Worm (Caenorhabditis elegans) whole organism, L3 larva: ENCODE results near the gene sphk-1.

Experiments
- R02D3.7 ChIP-seq: fragments of 150-350 bp; optimal IDR thresholded peaks from 2 replicates; lab custom pipeline; 2014; ENCODE audit warnings: missing biosample characterization, missing genetic modification characterization
- aly-2 ChIP-seq: fragments of 150-350 bp; optimal IDR thresholded peaks from 2 replicates; lab custom pipeline; 2014; ENCODE audit warnings: missing biosample characterization, missing genetic modification characterization
- ama-1 ChIP-seq: fragments of 150-350 bp; optimal IDR thresholded peaks from 2 replicates; lab custom pipeline; 2018
- ceh-16 ChIP-seq: sonication (generic microtip); optimal IDR thresholded peaks from 2 replicates; lab custom pipeline; 2017; ENCODE audit warnings: missing biosample characterization, missing genetic modification characterization
- ceh-28 ChIP-seq: fragments of 150-350 bp; optimal IDR thresholded peaks from 2 replicates; lab custom pipeline; 2014; ENCODE audit warnings: missing biosample characterization, missing genetic modification reagents, missing genetic modification characterization
- ceh-9 ChIP-seq: sonication (generic microtip); optimal IDR thresholded peaks from 2 replicates; lab custom pipeline; 2018; ENCODE audit warnings: missing biosample characterization, missing genetic modification characterization
- egl-27 ChIP-seq: sonication (generic microtip); optimal IDR thresholded peaks from 4 replicates; lab custom pipeline; 2017; ENCODE audit warnings: missing biosample characterization, missing genetic modification reagents, missing genetic modification characterization
- egl-5 ChIP-seq: fragments of 150-350 bp; optimal IDR thresholded peaks from 2 replicates; lab custom pipeline; 2017; ENCODE audit warnings: missing biosample characterization, missing genetic modification reagents, missing genetic modification characterization, inconsistent platforms
- elt-1 ChIP-seq: fragments of 150-350 bp; optimal IDR thresholded peaks from 2 replicates; lab custom pipeline; 2014; ENCODE audit warnings: missing biosample characterization, missing genetic modification characterization
- elt-2 ChIP-seq: sonication (generic microtip); optimal IDR thresholded peaks from 2 replicates; lab custom pipeline; 2016; ENCODE audit warnings: missing genetic modification reagents, mild to moderate bottlenecking, missing genetic modification characterization, missing compliant biosample characterization
- elt-3 ChIP-seq, 3 experiments: fragments of 150-350 bp in 1 of 3; sonication (generic microtip) in 2 of 3; optimal IDR thresholded peaks; 2 replicates in 2 of 3; 4 replicates in 1 of 3; lab custom pipeline; 2014 to 2017; ENCODE audit warnings: missing biosample characterization in 3 of 3, missing genetic modification characterization in 3 of 3
- fkh-2 ChIP-seq: fragments of 150-350 bp; optimal IDR thresholded peaks from 2 replicates; lab custom pipeline; 2014; ENCODE audit warnings: missing biosample characterization, missing genetic modification reagents, missing genetic modification characterization
- fos-1 ChIP-seq: fragments of 150-350 bp; optimal IDR thresholded peaks from 2 replicates; lab custom pipeline; 2014; ENCODE audit warnings: missing biosample characterization, missing genetic modification characterization
- hmg-11 ChIP-seq: sonication (generic microtip); optimal IDR thresholded peaks from 2 replicates; lab custom pipeline; 2016; ENCODE audit warnings: missing genetic modification characterization, missing compliant biosample characterization
- jun-1 ChIP-seq: fragments of 150-350 bp; optimal IDR thresholded peaks from 2 replicates; lab custom pipeline; 2014; ENCODE audit warnings: missing biosample characterization, missing genetic modification reagents, missing genetic modification characterization
- lin-15B ChIP-seq: fragments of 150-350 bp; optimal IDR thresholded peaks from 2 replicates; lab custom pipeline; 2014; ENCODE audit warnings: missing biosample characterization, missing genetic modification characterization
- lin-39 ChIP-seq: fragments of 150-350 bp; optimal IDR thresholded peaks from 2 replicates; lab custom pipeline; 2018; ENCODE audit warnings: missing biosample characterization, missing genetic modification reagents, missing genetic modification characterization
- lsy-12 ChIP-seq: sonication (generic microtip); optimal IDR thresholded peaks from 2 replicates; lab custom pipeline; 2016; ENCODE audit warnings: mild to moderate bottlenecking, missing genetic modification characterization, missing compliant biosample characterization
- mdl-1 ChIP-seq: fragments of 150-350 bp; optimal IDR thresholded peaks from 2 replicates; lab custom pipeline; 2014; ENCODE audit warnings: missing biosample characterization, missing genetic modification characterization
- mml-1 ChIP-seq: fragments of 150-350 bp; sonication (generic microtip); optimal IDR thresholded peaks from 3 replicates; lab custom pipeline; 2014; ENCODE audit warnings: missing biosample characterization, missing genetic modification characterization
- nfya-1 ChIP-seq: sonication (generic microtip); optimal IDR thresholded peaks from 2 replicates; lab custom pipeline; 2017; ENCODE audit warnings: missing genetic modification characterization, mild to moderate bottlenecking, missing compliant biosample characterization, antibody characterized with exemption, moderate library complexity; ENCODE audit not compliant: insufficient read depth
- nhr-11 ChIP-seq: fragments of 150-350 bp; optimal IDR thresholded peaks from 2 replicates; lab custom pipeline; 2014; ENCODE audit warnings: missing biosample characterization, missing genetic modification characterization
- nhr-12 ChIP-seq: fragments of 150-350 bp; optimal IDR thresholded peaks from 2 replicates; lab custom pipeline; 2014; ENCODE audit warnings: missing biosample characterization, missing genetic modification characterization
- nhr-23 ChIP-seq: fragments of 150-350 bp; optimal IDR thresholded peaks from 2 replicates; lab custom pipeline; 2014; ENCODE audit warnings: missing biosample characterization, missing genetic modification reagents, missing genetic modification characterization
- nhr-237 ChIP-seq: fragments of 150-350 bp; optimal IDR thresholded peaks from 2 replicates; lab custom pipeline; 2014; ENCODE audit warnings: missing biosample characterization, missing genetic modification characterization
- nhr-25 ChIP-seq: sonication (generic microtip); optimal IDR thresholded peaks from 2 replicates; lab custom pipeline; 2017; ENCODE audit warnings: missing biosample characterization, missing genetic modification characterization
- nhr-28 ChIP-seq: fragments of 150-350 bp; optimal IDR thresholded peaks from 2 replicates; lab custom pipeline; 2014; ENCODE audit warnings: missing biosample characterization, missing genetic modification characterization
- nhr-43 ChIP-seq: sonication (generic microtip); optimal IDR thresholded peaks from 2 replicates; lab custom pipeline; 2016; ENCODE audit warnings: mild to moderate bottlenecking, missing genetic modification characterization, missing compliant biosample characterization; ENCODE audit not compliant: poor library complexity, severe bottlenecking
- nhr-67 ChIP-seq: fragments of 150-350 bp; optimal IDR thresholded peaks from 2 replicates; lab custom pipeline; 2014; ENCODE audit warnings: missing biosample characterization, missing genetic modification characterization
- nhr-76 ChIP-seq: fragments of 150-350 bp; sonication (generic microtip); optimal IDR thresholded peaks from 5 replicates; lab custom pipeline; 2014; ENCODE audit warnings: missing biosample characterization, missing genetic modification characterization
- nhr-77 ChIP-seq: fragments of 150-350 bp; optimal IDR thresholded peaks from 2 replicates; lab custom pipeline; 2014; ENCODE audit warnings: missing biosample characterization, missing genetic modification characterization
- pha-4 ChIP-seq: fragments of 150-350 bp; optimal IDR thresholded peaks from 2 replicates; lab custom pipeline; 2014; ENCODE audit warnings: missing biosample characterization, missing genetic modification reagents, missing genetic modification characterization
- pqm-1 ChIP-seq: fragments of 150-350 bp; optimal IDR thresholded peaks from 2 replicates; lab custom pipeline; 2017; ENCODE audit warnings: missing biosample characterization, missing genetic modification characterization, inconsistent platforms
- sea-2 ChIP-seq: fragments of 150-350 bp; sonication (generic microtip); optimal IDR thresholded peaks from 4 replicates; lab custom pipeline; 2014; ENCODE audit warnings: missing biosample characterization, missing genetic modification reagents, missing genetic modification characterization
- skn-1 ChIP-seq: fragments of 150-350 bp; optimal IDR thresholded peaks from 2 replicates; lab custom pipeline; 2014; ENCODE audit warnings: missing biosample characterization, missing genetic modification characterization
- snpc-4 ChIP-seq: fragments of 150-350 bp; optimal IDR thresholded peaks from 2 replicates; lab custom pipeline; 2014; ENCODE audit warnings: missing biosample characterization, missing genetic modification characterization
- tbx-2 ChIP-seq: sonication (generic microtip); optimal IDR thresholded peaks from 2 replicates; lab custom pipeline; 2016; ENCODE audit warnings: mild to moderate bottlenecking, missing genetic modification characterization, missing compliant biosample characterization
- unc-39 ChIP-seq: sonication (generic microtip); optimal IDR thresholded peaks from 4 replicates; lab custom pipeline; 2017; ENCODE audit warnings: missing biosample characterization, missing genetic modification characterization
- unc-62 ChIP-seq: fragments of 150-350 bp; sonication (generic microtip); optimal IDR thresholded peaks from 4 replicates; lab custom pipeline; 2014; ENCODE audit warnings: missing biosample characterization, missing genetic modification reagents, missing genetic modification characterization
- zag-1 ChIP-seq: fragments of 150-350 bp; optimal IDR thresholded peaks from 2 replicates; lab custom pipeline; 2014; ENCODE audit warnings: missing biosample characterization, missing genetic modification characterization
- ztf-11 ChIP-seq: fragments of 150-350 bp; optimal IDR thresholded peaks from 2 replicates; lab custom pipeline; 2014; ENCODE audit warnings: missing biosample characterization, missing genetic modification characterization
- ztf-4 ChIP-seq: fragments of 150-350 bp; optimal IDR thresholded peaks from 2 replicates; lab custom pipeline; 2014; ENCODE audit warnings: missing biosample characterization, missing genetic modification characterization

Gene sphk-1

ce11 chrII:8721955-8722524, 20.6 kb upstream of the sphk-1 start, which contains the start of gene trcs-2:
trcs-2 (plus strand) TSS chrII:8722474.
- TF ChIP-seq elt-2 (tag; lab: Kevin White, UChicago) (no peak), jun-1 (no peak)

ce11 chrII:8717579-8717978, 16.1 kb upstream of the sphk-1 start:
- TF ChIP-seq nhr-43 (tag; lab: Kevin White, UChicago) = no peak
- TF ChIP-seq skn-1 = no peak
- TF ChIP-seq nhr-76 = no peak
- no peak for TF ChIP-seq nhr-67 (tag; lab: Kevin White, UChicago)
- no peak for TF ChIP-seq ztf-4 (tag; lab: Kevin White, UChicago)
- no peak for TF ChIP-seq unc-39
- TF ChIP-seq lsy-12 (tag; lab: Kevin White, UChicago) = no peak
- TF ChIP-seq zag-1 (tag; lab: Kevin White, UChicago) = no peak
- TF ChIP-seq unc-62 (GFP tag; lab: Kevin White, UChicago) = no peak
- no peak for TF ChIP-seq nhr-12
- no peak for TF ChIP-seq pha-4 (tag; lab: Kevin White, UChicago)
- TF ChIP-seq hmg-11 (tag; lab: Kevin White, UChicago) = no peak
- no peak for TF ChIP-seq ama-1 (lab: Kevin White, UChicago)
- TF ChIP-seq ceh-16 (tag; lab: Kevin White, UChicago) = no peak
- TF ChIP-seq ceh-9 (tag; lab: Kevin White, UChicago) = no peak
- TF ChIP-seq sea-2 (GFP tag; lab: Kevin White, UChicago) = no peak
- no peak for TF ChIP-seq elt-2 (tag; lab: Kevin White, UChicago)
- TF ChIP-seq pqm-1 (tag; lab: Kevin White, UChicago) = no peak
- no peak for TF ChIP-seq egl-27 (tag; lab: Kevin White, UChicago)
- TF ChIP-seq nhr-11 (tag; lab: Kevin White, UChicago) = no peak
- TF ChIP-seq lin-39 (tag; lab: Kevin White, UChicago) = no peak
- peak; percentile 93 for TF ChIP-seq nhr-25
- peak; percentile 98 for TF ChIP-seq elt-1 (tag; lab: Kevin White, UChicago)
- no peak for TF ChIP-seq jun-1
- TF ChIP-seq nhr-23 = peak; percentile 66
- no peak for TF ChIP-seq fkh-2
- TF ChIP-seq ztf-11 = no peak

ce11 chrII:8716231-8716878, 14.9 kb upstream of the sphk-1 start, which contains the start of the genes cyn-11 and T01B7.5:
cyn-11 (minus strand) TSS chrII:8716281.
T01B7.5 (plus strand) TSS chrII:8716828.
- no peak for TF ChIP-seq nhr-28 (tag; lab: Kevin White, UChicago)
- TF ChIP-seq elt-3 (tag; optimal IDR thresholded peaks at IDR 0.05; lab: Kevin White, UChicago) = no peak
- TF ChIP-seq unc-62 (GFP tag; lab: Kevin White, UChicago) = no peak
- no peak for TF ChIP-seq ztf-4 (tag; lab: Kevin White, UChicago)
- TF ChIP-seq elt-2 (tag; lab: Kevin White, UChicago) = peak; percentile 6
- TF ChIP-seq ztf-11 = no peak
- TF ChIP-seq fos-1 = no peak
- no peak for TF ChIP-seq skn-1
- TF ChIP-seq lin-15B (tag; lab: Kevin White, UChicago) = peak; percentile 2
- TF ChIP-seq R02D3.7 (tag; lab: Kevin White, UChicago) = no peak
- no peak for TF ChIP-seq mml-1 (tag; lab: Kevin White, UChicago)
- TF ChIP-seq nhr-77 (tag; lab: Kevin White, UChicago) = no peak
- TF ChIP-seq nhr-23 = peak; percentile 29
- TF ChIP-seq snpc-4 (tag; lab: Kevin White, UChicago) = peak; percentile 16
- no peak for TF ChIP-seq aly-2 (tag; lab: Kevin White, UChicago)
- TF ChIP-seq nhr-12 = no peak
- peak; percentile 39 for TF ChIP-seq nfya-1 (tag; lab: Kevin White, UChicago)
- TF ChIP-seq lin-39 (tag; lab: Kevin White, UChicago) = no peak
- no peak for TF ChIP-seq ceh-28
- no peak for TF ChIP-seq hmg-11 (tag; lab: Kevin White, UChicago)
- TF ChIP-seq tbx-2 (tag; lab: Kevin White, UChicago) = no peak
- no peak for TF ChIP-seq lsy-12 (tag; lab: Kevin White, UChicago)
- no peak for TF ChIP-seq elt-1 (tag; lab: Kevin White, UChicago)
- no peak for TF ChIP-seq mdl-1 (tag; lab: Kevin White, UChicago)
- no peak for TF ChIP-seq nhr-43 (tag; lab: Kevin White, UChicago)
- TF ChIP-seq sea-2 (GFP tag; lab: Kevin White, UChicago) = no peak
- TF ChIP-seq pha-4 (tag; lab: Kevin White, UChicago) = peak; percentile 41
- no peak for TF ChIP-seq egl-27 (tag; lab: Kevin White, UChicago)
- no peak for TF ChIP-seq zag-1 (tag; lab: Kevin White, UChicago)
- no peak for TF ChIP-seq egl-5 (tag; lab: Kevin White, UChicago)
- no peak for TF ChIP-seq nhr-237
- no peak for TF ChIP-seq nhr-67 (tag; lab: Kevin White, UChicago)
- TF ChIP-seq ceh-9 (tag; lab: Kevin White, UChicago) = no peak
